Worm (Caenorhabditis elegans) whole organism, young adult: ENCODE data around the gene pgm-1.

Source experiments
- F55B11.4 ChIP-seq: sonication (generic microtip); optimal IDR thresholded peaks from 2 replicates; lab custom pipeline; 2016; ENCODE audit warnings: missing compliant biosample characterization, missing genetic modification characterization, borderline replicate concordance; ENCODE audit not compliant: insufficient read depth
- F57C9.4 ChIP-seq: sonication (generic microtip); optimal IDR thresholded peaks from 2 replicates; lab custom pipeline; 2017; ENCODE audit warnings: mild to moderate bottlenecking, missing genetic modification characterization, missing compliant biosample characterization
- K11D2.4 ChIP-seq: fragments of 200-800 bp; sonication (Bioruptor generic); IDR thresholded peaks from 2 replicates; pipeline ENCODE4 v1.3.6; 2022; ENCODE audit warnings: missing genetic modification reagents, missing genetic modification characterization, missing compliant biosample characterization
- Y53G8AR.9 ChIP-seq: fragments of 200-800 bp; sonication (Bioruptor generic); conservative IDR thresholded peaks from 2 replicates; pipeline ENCODE4 v1.3.6; 2022; ENCODE audit warnings: missing genetic modification reagents, missing genetic modification characterization, missing compliant biosample characterization
- Y56A3A.18 ChIP-seq: fragments of 200-800 bp; sonication (Bioruptor generic); IDR thresholded peaks from 2 replicates; pipeline ENCODE4 v1.3.6; 2022; ENCODE audit warnings: missing genetic modification reagents, missing genetic modification characterization, missing compliant biosample characterization
- Y79H2A.3 ChIP-seq: fragments of 200-800 bp; sonication (Bioruptor generic); conservative IDR thresholded peaks from 2 replicates; pipeline ENCODE4 v1.3.6; 2022; ENCODE audit warnings: missing genetic modification reagents, missing genetic modification characterization, missing compliant biosample characterization
- ZK185.1 ChIP-seq: sonication (generic microtip); optimal IDR thresholded peaks from 2 replicates; lab custom pipeline; 2016; ENCODE audit warnings: mild to moderate bottlenecking, missing genetic modification characterization, missing compliant biosample characterization; ENCODE audit not compliant: poor library complexity, severe bottlenecking
- ama-1 ChIP-seq, 3 experiments: fragments of 150-350 bp in 1 of 3; sonication (generic microtip) in 2 of 3; optimal IDR thresholded peaks; 2 replicates each; lab custom pipeline; 2014 to 2018; ENCODE audit warnings: missing biosample characterization in 2 of 3, missing genetic modification characterization in 2 of 3, missing genetic modification reagents in 2 of 3
- aptf-2 ChIP-seq: fragments of 200-800 bp; sonication (Bioruptor generic); conservative IDR thresholded peaks from 2 replicates; pipeline ENCODE4 v1.3.6; 2022; ENCODE audit warnings: missing genetic modification reagents, missing genetic modification characterization, missing compliant biosample characterization
- attf-3 ChIP-seq: fragments of 200-800 bp; sonication (Bioruptor generic); conservative IDR thresholded peaks from 2 replicates; pipeline ENCODE4 v1.3.6; 2022; ENCODE audit warnings: missing genetic modification reagents, missing genetic modification characterization, missing compliant biosample characterization
- attf-5 ChIP-seq: fragments of 200-800 bp; sonication (Bioruptor generic); optimal IDR thresholded peaks from 2 replicates; lab custom pipeline; 2018; ENCODE audit warnings: mild to moderate bottlenecking, missing genetic modification characterization, missing compliant biosample characterization
- cebp-1 ChIP-seq, 2 experiments: fragments of 200-800 bp in 1 of 2; sonication (Bioruptor generic) in 1 of 2; sonication (generic microtip) in 1 of 2; IDR thresholded peaks in 1 of 2; optimal IDR thresholded peaks in 1 of 2; 2 replicates each; pipeline versions ENCODE4 v1.3.6 to Lab custom; 2017 to 2022; ENCODE audit warnings: missing compliant biosample characterization in 2 of 2, missing genetic modification characterization in 2 of 2, mild to moderate bottlenecking in 1 of 2, missing genetic modification reagents in 1 of 2, moderate library complexity in 1 of 2
- cebp-2 ChIP-seq: fragments of 200-800 bp; sonication (Bioruptor generic); IDR thresholded peaks from 2 replicates; pipeline ENCODE4 v1.3.6; 2022; ENCODE audit warnings: missing genetic modification characterization, missing compliant biosample characterization
- ceh-27 ChIP-seq: fragments of 200-800 bp; sonication (Bioruptor generic); optimal IDR thresholded peaks from 2 replicates; lab custom pipeline; 2018; ENCODE audit warnings: mild to moderate bottlenecking, missing genetic modification characterization, moderate library complexity, missing compliant biosample characterization
- ceh-79 ChIP-seq: sonication (generic microtip); optimal IDR thresholded peaks from 2 replicates; lab custom pipeline; 2017; ENCODE audit warnings: mild to moderate bottlenecking, missing genetic modification characterization, missing compliant biosample characterization
- chd-7 ChIP-seq: sonication (generic microtip); optimal IDR thresholded peaks from 2 replicates; lab custom pipeline; 2016; ENCODE audit warnings: mild to moderate bottlenecking, missing genetic modification characterization, moderate library complexity, missing compliant biosample characterization
- dox-1 ChIP-seq: fragments of 200-800 bp; sonication (Bioruptor generic); IDR thresholded peaks from 2 replicates; pipeline ENCODE4 v1.3.6; 2022; ENCODE audit warnings: missing genetic modification reagents, missing genetic modification characterization, missing compliant biosample characterization
- efl-1 ChIP-seq: fragments of 150-350 bp; optimal IDR thresholded peaks from 2 replicates; lab custom pipeline; 2014; ENCODE audit warnings: missing biosample characterization, missing genetic modification reagents, missing genetic modification characterization
- egrh-3 ChIP-seq: fragments of 200-800 bp; sonication (Bioruptor generic); IDR thresholded peaks from 2 replicates; pipeline ENCODE4 v1.3.6; 2022; ENCODE audit warnings: missing genetic modification reagents, missing genetic modification characterization, missing compliant biosample characterization
- gei-17 ChIP-seq: fragments of 200-800 bp; sonication (Bioruptor generic); optimal IDR thresholded peaks from 2 replicates; lab custom pipeline; 2018; ENCODE audit warnings: mild to moderate bottlenecking, missing genetic modification characterization, missing compliant biosample characterization
- hmg-1.2 ChIP-seq: fragments of 200-800 bp; sonication (Bioruptor generic); IDR thresholded peaks from 2 replicates; pipeline ENCODE4 v1.3.6; 2022; ENCODE audit warnings: missing genetic modification reagents, missing genetic modification characterization, missing compliant biosample characterization
- lin-26 ChIP-seq: fragments of 200-800 bp; sonication (Bioruptor generic); IDR thresholded peaks from 2 replicates; pipeline ENCODE4 v1.3.6; 2022; ENCODE audit warnings: missing genetic modification reagents, missing genetic modification characterization, missing compliant biosample characterization
- lin-35 ChIP-seq, 3 experiments: fragments of 150-350 bp in 2 of 3; sonication (generic microtip) in 1 of 3; optimal IDR thresholded peaks; 2 replicates each; lab custom pipeline; 2014 to 2018; ENCODE audit warnings: missing biosample characterization in 3 of 3, missing genetic modification characterization in 3 of 3, missing genetic modification reagents in 3 of 3
- lin-40 ChIP-seq: sonication (generic microtip); optimal IDR thresholded peaks from 2 replicates; lab custom pipeline; 2016; ENCODE audit warnings: missing genetic modification characterization, mild to moderate bottlenecking, missing compliant biosample characterization, missing genotype, missing genetic modification reagents
- lsl-1 ChIP-seq: fragments of 200-800 bp; sonication (Bioruptor generic); optimal IDR thresholded peaks from 2 replicates; lab custom pipeline; 2018; ENCODE audit warnings: mild to moderate bottlenecking, missing genetic modification characterization, moderate library complexity, missing compliant biosample characterization
- madf-10 ChIP-seq: sonication (generic microtip); optimal IDR thresholded peaks from 2 replicates; lab custom pipeline; 2016; ENCODE audit warnings: mild to moderate bottlenecking, missing genetic modification characterization, missing compliant biosample characterization
- madf-6 ChIP-seq: fragments of 200-800 bp; sonication (Bioruptor generic); IDR thresholded peaks from 2 replicates; pipeline ENCODE4 v1.3.6; 2022; ENCODE audit warnings: missing genetic modification reagents, missing genetic modification characterization, missing compliant biosample characterization
- mcd-1 ChIP-seq: fragments of 200-800 bp; sonication (Bioruptor generic); IDR thresholded peaks from 2 replicates; pipeline ENCODE4 v1.3.6; 2022; ENCODE audit warnings: missing genetic modification reagents, missing genetic modification characterization, missing compliant biosample characterization
- mxl-1 ChIP-seq: sonication (generic microtip); optimal IDR thresholded peaks from 2 replicates; lab custom pipeline; 2016; ENCODE audit warnings: missing genetic modification characterization, missing compliant biosample characterization
- nhr-27 ChIP-seq: fragments of 200-800 bp; sonication (Bioruptor generic); optimal IDR thresholded peaks from 2 replicates; lab custom pipeline; 2018; ENCODE audit warnings: mild to moderate bottlenecking, missing genetic modification characterization, moderate library complexity, missing compliant biosample characterization
- nhr-90 ChIP-seq: sonication (generic microtip); optimal IDR thresholded peaks from 2 replicates; lab custom pipeline; 2016; ENCODE audit warnings: missing genotype, mild to moderate bottlenecking, missing genetic modification characterization, missing compliant biosample characterization
- pbrm-1 ChIP-seq: fragments of 200-800 bp; sonication (Bioruptor generic); IDR thresholded peaks from 2 replicates; pipeline ENCODE4 v1.3.6; 2022; ENCODE audit warnings: missing genetic modification reagents, missing genetic modification characterization, missing compliant biosample characterization
- rcor-1 ChIP-seq: fragments of 200-800 bp; sonication (Bioruptor generic); IDR thresholded peaks from 2 replicates; pipeline ENCODE4 v1.3.6; 2022; ENCODE audit warnings: missing genetic modification reagents, missing genetic modification characterization, missing compliant biosample characterization
- rec-8 ChIP-seq, 2 experiments: sonication (generic microtip); optimal IDR thresholded peaks; 2 replicates each; lab custom pipeline; 2016; ENCODE audit warnings: mild to moderate bottlenecking in 2 of 2, missing genetic modification characterization in 2 of 2, missing genetic modification reagents in 2 of 2, missing genotype in 2 of 2, missing biosample characterization in 1 of 2, missing compliant biosample characterization in 1 of 2, moderate library complexity in 1 of 2
- repo-1 ChIP-seq: sonication (generic microtip); optimal IDR thresholded peaks from 2 replicates; lab custom pipeline; 2017; ENCODE audit warnings: mild to moderate bottlenecking, missing genetic modification characterization, missing compliant biosample characterization
- snpc-1.1 ChIP-seq: sonication (generic microtip); optimal IDR thresholded peaks from 2 replicates; lab custom pipeline; 2017; ENCODE audit warnings: missing genetic modification characterization, mild to moderate bottlenecking, missing compliant biosample characterization, antibody characterized with exemption, moderate library complexity, missing genotype, missing genetic modification reagents; ENCODE audit not compliant: insufficient read depth
- snpc-4 ChIP-seq, 5 experiments: fragments of 150-350 bp in 1 of 5; sonication (generic microtip) in 4 of 5; optimal IDR thresholded peaks; 2 replicates each; lab custom pipeline; 2014 to 2018; ENCODE audit warnings: missing genetic modification characterization in 5 of 5, missing biosample characterization in 3 of 5, antibody characterized with exemption in 2 of 5, mild to moderate bottlenecking in 2 of 5, missing compliant biosample characterization in 2 of 5, missing genotype in 2 of 5, moderate library complexity in 2 of 5, missing genetic modification reagents in 1 of 5
- tbp1 ChIP-seq: fragments of 200-800 bp; sonication (Bioruptor generic); optimal IDR thresholded peaks from 2 replicates; lab custom pipeline; 2018; ENCODE audit warnings: mild to moderate bottlenecking, missing genetic modification characterization, missing compliant biosample characterization
- tbx-9 ChIP-seq: sonication (generic microtip); optimal IDR thresholded peaks from 2 replicates; lab custom pipeline; 2016; ENCODE audit warnings: borderline replicate concordance, missing genetic modification characterization, inconsistent platforms, missing compliant biosample characterization
- tlf-1 ChIP-seq: fragments of 200-800 bp; sonication (Bioruptor generic); optimal IDR thresholded peaks from 2 replicates; lab custom pipeline; 2018; ENCODE audit warnings: mild to moderate bottlenecking, missing genetic modification characterization, missing compliant biosample characterization
- zfh-2 ChIP-seq: fragments of 200-800 bp; sonication (Bioruptor generic); conservative IDR thresholded peaks from 2 replicates; pipeline ENCODE4 v1.3.6; 2022; ENCODE audit warnings: missing genetic modification reagents, missing genetic modification characterization, missing compliant biosample characterization
- zim-3 ChIP-seq: sonication (generic microtip); optimal IDR thresholded peaks from 2 replicates; lab custom pipeline; 2017; ENCODE audit warnings: mild to moderate bottlenecking, missing genetic modification characterization, moderate library complexity, missing compliant biosample characterization
- ztf-22 ChIP-seq: fragments of 200-800 bp; sonication (Bioruptor generic); optimal IDR thresholded peaks from 2 replicates; lab custom pipeline; 2018; ENCODE audit warnings: mild to moderate bottlenecking, missing genetic modification characterization, moderate library complexity, missing compliant biosample characterization
- ztf-26 ChIP-seq: sonication (generic microtip); optimal IDR thresholded peaks from 2 replicates; lab custom pipeline; 2017; ENCODE audit warnings: missing genetic modification characterization, missing compliant biosample characterization

pgm-1 gene

ce11 chrII:4891012-4891775 lies 2.0 kb downstream of the pgm-1 start, which contains the start of gene gst-9:
Gene gst-9 (plus strand): TSS chrII:4891585.
- TF ChIP-seq cebp-1 (GFP tag; IDR thresholded peaks at IDR 0.05; lab: Robert Waterston, UW) = peak; percentile 68
- peak; percentile 82 for TF ChIP-seq cebp-1 (tag; optimal IDR thresholded peaks at IDR 0.05; lab: Kevin White, UChicago)
- TF ChIP-seq zim-3 = peak; percentile 11
- TF ChIP-seq Y79H2A.3 (GFP tag; lab: Robert Waterston, UW) = no peak
- peak; percentile 55 for TF ChIP-seq dox-1 (GFP tag; lab: Robert Waterston, UW)
- TF ChIP-seq Y53G8AR.9 (GFP tag; lab: Robert Waterston, UW) = peak; percentile 83
- peak; percentile 0 for TF ChIP-seq ZK185.1
- peak in 1 of 3 experiments; percentile 49 for TF ChIP-seq lin-35 (GFP tag; optimal IDR thresholded peaks at IDR 0.05; lab: Kevin White, UChicago)
- no peak for TF ChIP-seq egrh-3
- 0 out of 2 replicates have a peak, but pooled peaks have one; percentile 53 for TF ChIP-seq pbrm-1 (GFP tag; lab: Robert Waterston, UW)
- TF ChIP-seq cebp-2 (GFP tag; lab: Robert Waterston, UW) = 0 out of 2 replicates have a peak, but pooled peaks have one; percentile 5
- TF ChIP-seq ztf-26 = peak; percentile 46
- TF ChIP-seq ztf-22 = peak; percentile 62
- TF ChIP-seq snpc-1.1 = no peak
- TF ChIP-seq hmg-1.2 (GFP tag; lab: Robert Waterston, UW) = peak; percentile 36
- no peak for TF ChIP-seq zfh-2 (GFP tag; lab: Robert Waterston, UW)
- peak; percentile 44 for TF ChIP-seq lin-40 (tag; lab: Kevin White, UChicago)
- TF ChIP-seq tlf-1 (GFP tag; lab: Kevin White, UChicago) = peak; percentile 80
- TF ChIP-seq ceh-27 (GFP tag; lab: Kevin White, UChicago) = no peak
- TF ChIP-seq gei-17 (GFP tag; lab: Kevin White, UChicago) = peak; percentile 14
- TF ChIP-seq repo-1 (tag; lab: Kevin White, UChicago) = peak; percentile 83
- peak; percentile 36 for TF ChIP-seq nhr-90 (tag; lab: Kevin White, UChicago)
- no peak for TF ChIP-seq tbx-9
- TF ChIP-seq lsl-1 = peak; percentile 5
- TF ChIP-seq tbp1 (GFP tag; lab: Kevin White, UChicago) = peak; percentile 52
- TF ChIP-seq attf-3 (GFP tag; lab: Robert Waterston, UW) = no peak
- peak; percentile 30; the same call in 1 of the 2 replicates for TF ChIP-seq mcd-1
- TF ChIP-seq aptf-2 (GFP tag; lab: Robert Waterston, UW) = no peak
- no peak for TF ChIP-seq snpc-4 (GFP tag; optimal IDR thresholded peaks at IDR 0.05; lab: Kevin White, UChicago)
- TF ChIP-seq snpc-4 (tag; optimal IDR thresholded peaks at IDR 0.05; lab: Kevin White, UChicago) = peak in 2 of 4 experiments; percentile 4 to 16
- no peak for TF ChIP-seq mxl-1 (tag; lab: Kevin White, UChicago)
- TF ChIP-seq nhr-27 (tag; lab: Kevin White, UChicago) = no peak
- TF ChIP-seq K11D2.4 = peak; percentile 68; the same call in 1 of the 2 replicates
- TF ChIP-seq efl-1 (GFP tag; lab: Kevin White, UChicago) = no peak
- TF ChIP-seq ceh-79 (tag; lab: Kevin White, UChicago) = peak; percentile 55
- TF ChIP-seq ama-1 (optimal IDR thresholded peaks at IDR 0.05; lab: Kevin White, UChicago) = peak; percentile 54
- TF ChIP-seq ama-1 (GFP tag; optimal IDR thresholded peaks at IDR 0.05; lab: Kevin White, UChicago) = no peak
- 0 out of 2 replicates have a peak, but pooled peaks have one; percentile 50 for TF ChIP-seq lin-26
- TF ChIP-seq rcor-1 (GFP tag; lab: Robert Waterston, UW) = no peak
- TF ChIP-seq Y56A3A.18 (GFP tag; lab: Robert Waterston, UW) = peak; percentile 76
- TF ChIP-seq madf-10 (tag; lab: Kevin White, UChicago) = peak; percentile 6
- peak; percentile 28 for TF ChIP-seq chd-7 (tag; lab: Kevin White, UChicago)
- TF ChIP-seq F55B11.4 (tag; lab: Kevin White, UChicago) = no peak
- no peak for TF ChIP-seq rec-8 (tag; optimal IDR thresholded peaks at IDR 0.05; lab: Kevin White, UChicago)
- peak; percentile 55; the same call in 1 of the 2 replicates for TF ChIP-seq madf-6 (GFP tag; lab: Robert Waterston, UW)
- peak; percentile 44 for TF ChIP-seq F57C9.4
- TF ChIP-seq attf-5 (GFP tag; lab: Kevin White, UChicago) = peak; percentile 60
